Fruit fly (Drosophila melanogaster) ovary, adult (tissue): ENCODE measurements around the gene PGRP-SB1.

Experiments used
- CG17801 ChIP-seq: fragments of 200-800 bp; optimal IDR thresholded peaks from 2 replicates; lab custom pipeline; 2019; ENCODE audit warnings: missing biosample characterization, mild to moderate bottlenecking, missing genetic modification characterization, moderate library complexity; ENCODE audit not compliant: partially characterized antibody

Gene PGRP-SB1

dm6 chr3L:16749726-16750125 lies 21.9 kb upstream of the PGRP-SB1 start:
- TF ChIP-seq CG17801 (GFP tag; lab: Kevin White, UChicago): no peak

dm6 chr3L:16748343-16748742 lies 20.6 kb upstream of the PGRP-SB1 start:
- no peak for TF ChIP-seq CG17801 (GFP tag; lab: Kevin White, UChicago)

dm6 chr3L:16746586-16747383 lies 19.0 kb upstream of the PGRP-SB1 start:
- TF ChIP-seq CG17801 (GFP tag; lab: Kevin White, UChicago): no peak

dm6 chr3L:16743906-16744704 lies 16.3 kb upstream of the PGRP-SB1 start:
- no peak for TF ChIP-seq CG17801 (GFP tag; lab: Kevin White, UChicago)

- TF ChIP-seq CG17801 (GFP tag; lab: Kevin White, UChicago): no peak
These were observed 13.9 kb upstream of the PGRP-SB1 start for dm6 chr3L:16741660-16742059.

dm6 chr3L:16733246-16733645 lies 5.5 kb upstream of the PGRP-SB1 start, which contains the start of gene CG9701:
Gene CG9701, plus strand, starts transcription at chr3L:16733546.
- TF ChIP-seq CG17801 (GFP tag; lab: Kevin White, UChicago): no peak

dm6 chr3L:16730645-16731044 lies 2.9 kb upstream of the PGRP-SB1 start, which contains the start of gene Dbp73D:
Gene Dbp73D, minus strand, starts transcription at chr3L:16730818.
- TF ChIP-seq CG17801 (GFP tag; lab: Kevin White, UChicago): no peak

dm6 chr3L:16726069-16726591 lies 1.7 kb downstream of the PGRP-SB1 start, which contains the start of the genes CG13026 and PGRP-SB2:
Gene CG13026, minus strand, starts transcription at chr3L:16726169.
Gene PGRP-SB2, plus strand, starts transcription at chr3L:16726541.
- no peak for TF ChIP-seq CG17801 (GFP tag; lab: Kevin White, UChicago)

dm6 chr3L:16724561-16724960 lies 3.2 kb downstream of the PGRP-SB1 start, which contains the start of gene CG13031:
Gene CG13031, plus strand, starts transcription at chr3L:16724861.
- TF ChIP-seq CG17801 (GFP tag; lab: Kevin White, UChicago): no peak

- no peak for TF ChIP-seq CG17801 (GFP tag; lab: Kevin White, UChicago)
These were observed 13.6 kb downstream of the PGRP-SB1 start for dm6 chr3L:16714193-16714538.

- TF ChIP-seq CG17801 (GFP tag; lab: Kevin White, UChicago): no peak
These were observed 14.2 kb downstream of the PGRP-SB1 start for dm6 chr3L:16713446-16714192.

- no peak for TF ChIP-seq CG17801 (GFP tag; lab: Kevin White, UChicago)
These were observed 15.4 kb downstream of the PGRP-SB1 start for dm6 chr3L:16712371-16712770.

dm6 chr3L:16711430-16712228 lies 16.2 kb downstream of the PGRP-SB1 start, which contains the start of the genes CG43954, Lasp and Dab:
Gene CG43954, minus strand, starts transcription at chr3L:16711677.
Gene Lasp, minus strand, starts transcription at chr3L:16711677.
Gene Dab, plus strand, starts transcription at chr3L:16712126.
- TF ChIP-seq CG17801 (GFP tag; lab: Kevin White, UChicago): peak; percentile 63
